Fruit fly (Drosophila melanogaster) whole organism, embryonic: Measurements from ENCODE around the gene Nxf3.

Source experiments
- ATbp ChIP-seq: fragments of 200-800 bp; sonication (Bioruptor generic); optimal IDR thresholded peaks from 2 replicates; lab custom pipeline; 2017; ENCODE audit warnings: missing biosample characterization, mild to moderate bottlenecking, missing genetic modification characterization, missing genetic modification reagents
- Asciz ChIP-seq: fragments of 200-800 bp; sonication (Bioruptor generic); optimal IDR thresholded peaks from 2 replicates; lab custom pipeline; 2017; ENCODE audit warnings: missing biosample characterization, mild to moderate bottlenecking, missing genetic modification characterization, missing genetic modification reagents
- Atf3 ChIP-seq: fragments of 200-800 bp; sonication (Bioruptor generic); optimal IDR thresholded peaks from 3 replicates; lab custom pipeline; 2016; ENCODE audit warnings: missing biosample characterization, missing genetic modification characterization
- CG10366 ChIP-seq: fragments of 200-800 bp; sonication (Bioruptor generic); IDR thresholded peaks from 2 replicates; pipeline ENCODE4 v1.3.6; 2022; ENCODE audit warnings: missing biosample characterization, missing genetic modification characterization
- CG10959 ChIP-seq: fragments of 200-800 bp; sonication (Bioruptor generic); IDR thresholded peaks from 2 replicates; pipeline ENCODE4 v1.3.6; 2022; ENCODE audit warnings: missing biosample characterization, missing genetic modification characterization
- CG11504 ChIP-seq: fragments of 200-800 bp; sonication (Bioruptor generic); optimal IDR thresholded peaks from 3 replicates; lab custom pipeline; 2019; ENCODE audit warnings: missing biosample characterization, mild to moderate bottlenecking, missing genetic modification characterization, moderate library complexity
- CG12659 ChIP-seq: fragments of 200-800 bp; sonication (Bioruptor generic); optimal IDR thresholded peaks from 3 replicates; lab custom pipeline; 2017; ENCODE audit warnings: mild to moderate bottlenecking, missing biosample characterization, missing genetic modification reagents, missing genetic modification characterization
- CG13424 ChIP-seq: fragments of 200-800 bp; sonication (Bioruptor generic); optimal IDR thresholded peaks from 2 replicates; lab custom pipeline; 2019; ENCODE audit warnings: missing biosample characterization, mild to moderate bottlenecking, missing genetic modification characterization, moderate library complexity
- CG17361 ChIP-seq: fragments of 200-800 bp; sonication (Bioruptor generic); IDR thresholded peaks from 3 replicates; pipeline ENCODE4 v1.3.6; 2022; ENCODE audit warnings: missing biosample characterization, missing genetic modification characterization
- CG17829 ChIP-seq: fragments of 200-800 bp; optimal IDR thresholded peaks from 2 replicates; lab custom pipeline; 2019; ENCODE audit warnings: missing biosample characterization, mild to moderate bottlenecking, missing genetic modification characterization, moderate library complexity
- CG30020 ChIP-seq: fragments of 200-800 bp; optimal IDR thresholded peaks from 2 replicates; lab custom pipeline; 2019; ENCODE audit warnings: missing biosample characterization, mild to moderate bottlenecking, missing genetic modification characterization, moderate library complexity
- CG32767 ChIP-seq: fragments of 200-800 bp; sonication (Bioruptor generic); IDR thresholded peaks from 2 replicates; pipeline ENCODE4 v1.3.6; 2022; ENCODE audit warnings: missing biosample characterization, missing genetic modification characterization
- CG3281 ChIP-seq: fragments of 200-800 bp; sonication (Bioruptor generic); optimal IDR thresholded peaks from 3 replicates; lab custom pipeline; 2017; ENCODE audit warnings: missing biosample characterization, mild to moderate bottlenecking, missing genetic modification characterization
- CG33557 ChIP-seq: fragments of 200-800 bp; sonication (Bioruptor generic); optimal IDR thresholded peaks from 2 replicates; lab custom pipeline; 2019; ENCODE audit warnings: missing biosample characterization, mild to moderate bottlenecking, missing genetic modification characterization, moderate library complexity
- CG4617 ChIP-seq: fragments of 200-800 bp; sonication (Bioruptor generic); optimal IDR thresholded peaks from 3 replicates; lab custom pipeline; 2016; ENCODE audit warnings: missing biosample characterization, missing genetic modification characterization, borderline replicate concordance
- CG4730 ChIP-seq: fragments of 200-800 bp; sonication (Bioruptor generic); IDR thresholded peaks from 2 replicates; pipeline ENCODE4 v1.3.6; 2022; ENCODE audit warnings: missing biosample characterization, missing genetic modification characterization
- CG5180 ChIP-seq: fragments of 200-800 bp; sonication (Bioruptor generic); optimal IDR thresholded peaks from 3 replicates; lab custom pipeline; 2017; ENCODE audit warnings: missing biosample characterization, missing genetic modification characterization, mild to moderate bottlenecking, moderate library complexity, missing genetic modification reagents
- CG5245 ChIP-seq: fragments of 200-800 bp; sonication (Bioruptor generic); optimal IDR thresholded peaks from 3 replicates; lab custom pipeline; 2016; ENCODE audit warnings: missing biosample characterization, missing genetic modification characterization
- CG6654 ChIP-seq: fragments of 200-800 bp; sonication (Bioruptor generic); optimal IDR thresholded peaks from 2 replicates; lab custom pipeline; 2017; ENCODE audit warnings: missing biosample characterization, mild to moderate bottlenecking, missing genetic modification characterization
- CG7372 ChIP-seq: fragments of 200-800 bp; sonication (Bioruptor generic); IDR thresholded peaks from 2 replicates; pipeline ENCODE4 v1.3.6; 2022; ENCODE audit warnings: missing biosample characterization, missing genetic modification characterization
- CG7556 ChIP-seq: fragments of 200-800 bp; sonication (Bioruptor generic); optimal IDR thresholded peaks from 2 replicates; lab custom pipeline; 2017; ENCODE audit warnings: missing biosample characterization, mild to moderate bottlenecking, missing genetic modification characterization
- CG8290 ChIP-seq, 3 experiments: fragments of 200-800 bp; sonication (Bioruptor generic); optimal IDR thresholded peaks; 2 replicates each; lab custom pipeline; 2016 to 2019; ENCODE audit warnings: missing biosample characterization in 3 of 3, missing genetic modification characterization in 3 of 3, mild to moderate bottlenecking in 2 of 3, moderate library complexity in 1 of 3
- CG8359 ChIP-seq: fragments of 200-800 bp; sonication (Bioruptor generic); optimal IDR thresholded peaks from 2 replicates; lab custom pipeline; 2017; ENCODE audit warnings: missing biosample characterization, mild to moderate bottlenecking, missing genetic modification characterization, borderline replicate concordance
- CoRest ChIP-seq: fragments of 200-800 bp; sonication (Bioruptor generic); optimal IDR thresholded peaks from 3 replicates; lab custom pipeline; 2018; ENCODE audit warnings: missing biosample characterization, mild to moderate bottlenecking, missing genetic modification characterization, moderate library complexity
- CrebB ChIP-seq: fragments of 200-800 bp; sonication (Bioruptor generic); optimal IDR thresholded peaks from 3 replicates; lab custom pipeline; 2018; ENCODE audit warnings: missing biosample characterization, mild to moderate bottlenecking, missing genetic modification characterization
- Eip74EF ChIP-seq, 2 experiments: fragments of 200-800 bp in 1 of 2; fragments of >200 bp in 1 of 2; sonication (Bioruptor generic) in 1 of 2; optimal IDR thresholded peaks; 2 replicates each; lab custom pipeline; 2017 to 2019; ENCODE audit warnings: missing biosample characterization in 2 of 2, missing genetic modification characterization in 2 of 2, mild to moderate bottlenecking in 1 of 2, moderate library complexity in 1 of 2
- GATAe ChIP-seq: fragments of 200-800 bp; sonication (Bioruptor generic); conservative IDR thresholded peaks from 2 replicates; pipeline ENCODE4 v1.3.6; 2022; ENCODE audit warnings: missing biosample characterization, missing genetic modification characterization
- Hr3 ChIP-seq: fragments of 200-800 bp; sonication (Bioruptor generic); optimal IDR thresholded peaks from 3 replicates; lab custom pipeline; 2016; ENCODE audit warnings: missing biosample characterization, missing genetic modification characterization
- Hr78 ChIP-seq, 2 experiments: fragments of 200-800 bp in 1 of 2; fragments of >200 bp in 1 of 2; sonication (Bioruptor generic) in 1 of 2; optimal IDR thresholded peaks; 2 replicates each; lab custom pipeline; 2017 to 2019; ENCODE audit warnings: missing biosample characterization in 2 of 2, missing genetic modification characterization in 2 of 2, mild to moderate bottlenecking in 1 of 2, moderate library complexity in 1 of 2
- Nf-YC ChIP-seq: fragments of 200-800 bp; optimal IDR thresholded peaks from 3 replicates; lab custom pipeline; 2019; ENCODE audit warnings: missing biosample characterization, mild to moderate bottlenecking, missing genetic modification characterization, moderate library complexity
- Rfx ChIP-seq: fragments of 200-800 bp; sonication (Bioruptor generic); IDR thresholded peaks from 2 replicates; pipeline ENCODE4 v1.3.6; 2022; ENCODE audit warnings: missing biosample characterization, missing genetic modification characterization
- Scr ChIP-seq: fragments of 200-800 bp; sonication (Bioruptor generic); IDR thresholded peaks from 2 replicates; pipeline ENCODE4 v1.3.6; 2022; ENCODE audit warnings: missing biosample characterization, missing genetic modification characterization; ENCODE audit not compliant: partially characterized antibody
- Six4 ChIP-seq: fragments of 200-800 bp; sonication (Bioruptor generic); optimal IDR thresholded peaks from 2 replicates; lab custom pipeline; 2016; ENCODE audit warnings: missing biosample characterization, missing genetic modification characterization
- bowl ChIP-seq: fragments of 200-800 bp; sonication (Bioruptor generic); IDR thresholded peaks from 2 replicates; pipeline ENCODE4 v1.3.6; 2022; ENCODE audit warnings: missing biosample characterization, missing genetic modification characterization
- bsh ChIP-seq, 2 experiments: fragments of 200-800 bp; sonication (Bioruptor generic); optimal IDR thresholded peaks; 2 replicates each; lab custom pipeline; 2017 to 2018; ENCODE audit warnings: mild to moderate bottlenecking in 2 of 2, missing biosample characterization in 2 of 2, missing genetic modification characterization in 2 of 2, moderate library complexity in 1 of 2
- btn ChIP-seq: fragments of 200-800 bp; sonication (Bioruptor generic); optimal IDR thresholded peaks from 2 replicates; lab custom pipeline; 2016; ENCODE audit warnings: missing biosample characterization, missing genetic modification characterization
- chn ChIP-seq: fragments of 200-800 bp; sonication (Bioruptor generic); optimal IDR thresholded peaks from 2 replicates; lab custom pipeline; 2016; ENCODE audit warnings: missing biosample characterization, missing genetic modification characterization
- dpn ChIP-seq, 2 experiments: fragments of 200-800 bp; sonication (Bioruptor generic); optimal IDR thresholded peaks; 3 replicates each; lab custom pipeline; 2016; ENCODE audit warnings: missing biosample characterization in 2 of 2, missing genetic modification characterization in 2 of 2
- exex ChIP-seq: fragments of 200-800 bp; sonication (Bioruptor generic); optimal IDR thresholded peaks from 4 replicates; lab custom pipeline; 2018; ENCODE audit warnings: missing biosample characterization, mild to moderate bottlenecking, missing genetic modification characterization, moderate library complexity
- ham ChIP-seq: fragments of 200-800 bp; sonication (Bioruptor generic); IDR thresholded peaks from 2 replicates; pipeline ENCODE4 v1.3.6; 2022; ENCODE audit warnings: missing biosample characterization, missing genetic modification characterization
- hkb ChIP-seq, 2 experiments: fragments of 200-800 bp in 1 of 2; fragments of >200 bp in 1 of 2; sonication (Bioruptor generic) in 1 of 2; IDR thresholded peaks in 1 of 2; optimal IDR thresholded peaks in 1 of 2; 2 replicates each; pipeline versions ENCODE4 v1.3.6 to Lab custom; 2017 to 2022; ENCODE audit warnings: missing biosample characterization in 1 of 2, missing genetic modification characterization in 1 of 2
- lola ChIP-seq, 3 experiments: fragments of >200 bp in 2 of 3; fragments of 200-800 bp in 1 of 3; sonication (Bioruptor generic) in 1 of 3; optimal IDR thresholded peaks; 2 replicates each; lab custom pipeline; 2017 to 2019; ENCODE audit warnings: missing biosample characterization in 3 of 3, missing genetic modification characterization in 3 of 3, mild to moderate bottlenecking in 1 of 3, moderate library complexity in 1 of 3
- nau ChIP-seq: fragments of 200-800 bp; sonication (Bioruptor generic); optimal IDR thresholded peaks from 3 replicates; lab custom pipeline; 2017; ENCODE audit warnings: missing biosample characterization, mild to moderate bottlenecking, missing genetic modification characterization, missing genetic modification reagents
- nerfin-1 ChIP-seq: fragments of 200-800 bp; sonication (Bioruptor generic); optimal IDR thresholded peaks from 3 replicates; lab custom pipeline; 2019; ENCODE audit warnings: missing biosample characterization, mild to moderate bottlenecking, missing genetic modification characterization, moderate library complexity
- row ChIP-seq: fragments of 200-800 bp; sonication (Bioruptor generic); IDR thresholded peaks from 3 replicates; pipeline ENCODE4 v1.3.6; 2022; ENCODE audit warnings: missing biosample characterization, missing genetic modification characterization
- twi ChIP-seq: fragments of 200-800 bp; optimal IDR thresholded peaks from 2 replicates; lab custom pipeline; 2019; ENCODE audit warnings: missing biosample characterization, mild to moderate bottlenecking, missing genetic modification characterization, moderate library complexity
- wdn ChIP-seq: fragments of 200-800 bp; sonication (Bioruptor generic); IDR thresholded peaks from 2 replicates; pipeline ENCODE4 v1.3.6; 2022; ENCODE audit warnings: missing biosample characterization, missing genetic modification characterization
- yki ChIP-seq: fragments of >200 bp; optimal IDR thresholded peaks from 3 replicates; lab custom pipeline; 2018

The Nxf3 gene

dm6 chr3L:13957212-13957668, 7.8 kb upstream of the Nxf3 start (continued):
- TF ChIP-seq CG30020 (peak; percentile 12), CoRest (tag; lab: Kevin White, UChicago) (peak; percentile 86), Scr (GFP tag; lab: Robert Waterston, UW) (no peak), twi (peak; percentile 16), Eip74EF (GFP tag; optimal IDR thresholded peaks at IDR 0.05; lab: Kevin White, UChicago) (peak in 1 of 2 experiments; percentile 70), Rfx (GFP tag; lab: Robert Waterston, UW) (no peak), Six4 (GFP tag; lab: Kevin White, UChicago) (peak; percentile 59), bsh (GFP tag; optimal IDR thresholded peaks at IDR 0.05; lab: Kevin White, UChicago) (peak in 1 of 2 experiments; percentile 76), CG32767 (GFP tag; lab: Robert Waterston, UW) (peak; percentile 46; the same call in 1 of the 2 replicates), btn (no peak), CrebB (tag; lab: Kevin White, UChicago) (no peak), wdn (0 out of 2 replicates have a peak, but pooled peaks have one; percentile 7), Hr78 (GFP tag; optimal IDR thresholded peaks at IDR 0.05; lab: Kevin White, UChicago) (peak in 1 of 2 experiments; percentile 42), CG5245 (GFP tag; lab: Kevin White, UChicago) (peak; percentile 51), CG4617 (GFP tag; lab: Kevin White, UChicago) (peak; percentile 10), CG13424 (tag; lab: Kevin White, UChicago) (peak; percentile 71), yki (lab: Kevin White, UChicago) (no peak), ham (GFP tag; lab: Robert Waterston, UW) (no peak), CG12659 (GFP tag; lab: Kevin White, UChicago) (peak; percentile 59), CG11504 (peak; percentile 89), CG5180 (peak; percentile 53), bowl (GFP tag; lab: Robert Waterston, UW) (no peak), CG10959 (GFP tag; lab: Robert Waterston, UW) (0 out of 2 replicates have a peak, but pooled peaks have one; percentile 35), CG17829 (peak; percentile 76), CG33557 (GFP tag; lab: Kevin White, UChicago) (peak; percentile 59), CG4730 (GFP tag; lab: Robert Waterston, UW) (0 out of 2 replicates have a peak, but pooled peaks have one; percentile 25), Nf-YC (no peak), Asciz (peak; percentile 80), CG6654 (GFP tag; lab: Kevin White, UChicago) (peak; percentile 47), CG8290 (GFP tag; optimal IDR thresholded peaks at IDR 0.05; lab: Kevin White, UChicago) (peak; percentile 42), CG8290 (tag; optimal IDR thresholded peaks at IDR 0.05; lab: Kevin White, UChicago) (no peak), CG8359 (GFP tag; lab: Kevin White, UChicago) (peak; percentile 39), CG17361 (GFP tag; lab: Robert Waterston, UW) (peak; percentile 89), GATAe (GFP tag; lab: Robert Waterston, UW) (no peak), lola (GFP tag; optimal IDR thresholded peaks at IDR 0.05; lab: Kevin White, UChicago) (peak in 1 of 3 experiments; percentile 87), Hr3 (GFP tag; lab: Kevin White, UChicago) (peak; percentile 76), nau (peak; percentile 19), CG10366 (GFP tag; lab: Robert Waterston, UW) (peak; percentile 51), ATbp (GFP tag; lab: Kevin White, UChicago) (peak; percentile 63), CG3281 (GFP tag; lab: Kevin White, UChicago) (peak; percentile 55), row (GFP tag; lab: Robert Waterston, UW) (peak; percentile 59), Atf3 (GFP tag; lab: Kevin White, UChicago) (peak; percentile 22), dpn (GFP tag; optimal IDR thresholded peaks at IDR 0.05; lab: Kevin White, UChicago) (peak in 1 of 2 experiments; percentile 46), exex (tag; lab: Kevin White, UChicago) (peak; percentile 16), CG7556 (GFP tag; lab: Kevin White, UChicago) (peak; percentile 89), CG7372 (GFP tag; lab: Robert Waterston, UW) (no peak), hkb (optimal IDR thresholded peaks at IDR 0.05; lab: Kevin White, UChicago) (no peak), hkb (GFP tag; IDR thresholded peaks at IDR 0.05; lab: Robert Waterston, UW) (peak; percentile 63), chn (peak; percentile 61), nerfin-1 (tag; lab: Kevin White, UChicago) (peak; percentile 71)
